Fruit fly (Drosophila melanogaster): ENCODE measurements around the gene MFS10.

MFS10 gene

dm6 chrX:13108144-13108824 lies 20.5 kb upstream of the MFS10 start, which contains the start of gene Fer3HCH (continued):
- no peak for TF ChIP-seq dimm (GFP tag; IDR thresholded peaks at IDR 0.05)
- no peak for TF ChIP-seq CG15479 (GFP tag; optimal IDR thresholded peaks at IDR 0.05)
- no peak for TF ChIP-seq slp2 (GFP tag; optimal IDR thresholded peaks at IDR 0.05)
- no peak for TF ChIP-seq Tbp (GFP tag; optimal IDR thresholded peaks at IDR 0.05)
- no peak for TF ChIP-seq CG1832 (GFP tag; optimal IDR thresholded peaks at IDR 0.05)
- TF ChIP-seq CG6654 (GFP tag; optimal IDR thresholded peaks at IDR 0.05), result no peak
- TF ChIP-seq NC2α (GFP tag; optimal IDR thresholded peaks at IDR 0.05), result no peak
- TF ChIP-seq emc (GFP tag; optimal IDR thresholded peaks at IDR 0.05), result no peak
- TF ChIP-seq CG12744 (GFP tag; optimal IDR thresholded peaks at IDR 0.05), result no peak
- no peak for TF ChIP-seq cwo (GFP tag; optimal IDR thresholded peaks at IDR 0.05)
- TF ChIP-seq Poxn (GFP tag; IDR thresholded peaks at IDR 0.05), result no peak
- TF ChIP-seq ro (GFP tag; IDR thresholded peaks at IDR 0.05), result no peak
- TF ChIP-seq CG9797 (GFP tag; optimal IDR thresholded peaks at IDR 0.05), result no peak
- TF ChIP-seq bcd (GFP tag; optimal IDR thresholded peaks at IDR 0.05), result no peak
- TF ChIP-seq CG10366 (GFP tag; IDR thresholded peaks at IDR 0.05), result no peak
- TF ChIP-seq CG12104 (GFP tag; optimal IDR thresholded peaks at IDR 0.05), result peak; percentile 12
- TF ChIP-seq pho (GFP tag; optimal IDR thresholded peaks at IDR 0.05), result no peak
- TF ChIP-seq otp (GFP tag; IDR thresholded peaks at IDR 0.05), result no peak
- TF ChIP-seq Nf-YB (GFP tag; optimal IDR thresholded peaks at IDR 0.05), result no peak
- no peak for TF ChIP-seq disco-r (GFP tag; optimal IDR thresholded peaks at IDR 0.05)
- no peak for TF ChIP-seq Taf1 (GFP tag; IDR thresholded peaks at IDR 0.05)
- TF ChIP-seq zen2 (GFP tag; IDR thresholded peaks at IDR 0.05; ENCODE audit: partially characterized antibody), result no peak
- TF ChIP-seq CG8290 (GFP tag; optimal IDR thresholded peaks at IDR 0.05), result no peak
- TF ChIP-seq CG8290 (tag; optimal IDR thresholded peaks at IDR 0.05), result peak in 1 of 2 experiments; percentile 47
- no peak for TF ChIP-seq CG6791 (GFP tag; IDR thresholded peaks at IDR 0.05; ENCODE audit: partially characterized antibody)
- TF ChIP-seq CG14860 (GFP tag; IDR thresholded peaks at IDR 0.05; ENCODE audit: partially characterized antibody), result no peak
- no peak for TF ChIP-seq Bdp1 (GFP tag; optimal IDR thresholded peaks at IDR 0.05)
- TF ChIP-seq CG14014 (GFP tag; IDR thresholded peaks at IDR 0.05), result peak; percentile 43; the same call in 1 of the 2 replicates
- no peak for TF ChIP-seq tin (GFP tag; optimal IDR thresholded peaks at IDR 0.05)
- TF ChIP-seq Asciz (GFP tag; optimal IDR thresholded peaks at IDR 0.05), result peak; percentile 47
- no peak for TF ChIP-seq sug (tag; optimal IDR thresholded peaks at IDR 0.05)
- no peak for TF ChIP-seq CG2129 (GFP tag; IDR thresholded peaks at IDR 0.05; ENCODE audit: partially characterized antibody)
- no peak for TF ChIP-seq chm (GFP tag; IDR thresholded peaks at IDR 0.05)
- TF ChIP-seq fu2 (GFP tag; optimal IDR thresholded peaks at IDR 0.05), result no peak
- TF ChIP-seq twi (tag; optimal IDR thresholded peaks at IDR 0.05), result no peak
- TF ChIP-seq CG18764 (GFP tag; optimal IDR thresholded peaks at IDR 0.05), result no peak
- no peak for TF ChIP-seq br (optimal IDR thresholded peaks at IDR 0.05)
- no peak for TF ChIP-seq wdn (GFP tag; IDR thresholded peaks at IDR 0.05)
- TF ChIP-seq Xbp1 (GFP tag; optimal IDR thresholded peaks at IDR 0.05), result no peak
- TF ChIP-seq CG31441 (GFP tag; IDR thresholded peaks at IDR 0.05), result no peak
- TF ChIP-seq CG18619 (GFP tag; optimal IDR thresholded peaks at IDR 0.05), result peak; percentile 9
- no peak for TF ChIP-seq CG10654 (GFP tag; optimal IDR thresholded peaks at IDR 0.05)
- peak; percentile 82 for TF ChIP-seq D19A (tag; optimal IDR thresholded peaks at IDR 0.05)
- TF ChIP-seq CG43689 (GFP tag; IDR thresholded peaks at IDR 0.05), result no peak
- TF ChIP-seq HLHmδ (GFP tag; optimal IDR thresholded peaks at IDR 0.05), result no peak
- no peak for TF ChIP-seq CG30020 (tag; optimal IDR thresholded peaks at IDR 0.05)
- peak; percentile 4 for TF ChIP-seq HHEX (GFP tag; optimal IDR thresholded peaks at IDR 0.05)
- no peak for TF ChIP-seq CG12219 (GFP tag; optimal IDR thresholded peaks at IDR 0.05)
- peak; percentile 70 for TF ChIP-seq kni (GFP tag; optimal IDR thresholded peaks at IDR 0.05)
- no peak for TF ChIP-seq CG10959 (GFP tag; IDR thresholded peaks at IDR 0.05)
- peak; percentile 42 for TF ChIP-seq Sox102F (GFP tag; optimal IDR thresholded peaks at IDR 0.05)
- no peak for TF ChIP-seq Ravus (GFP tag; IDR thresholded peaks at IDR 0.05)

All from whole organism, embryonic.